Worm (Caenorhabditis elegans) whole organism, L4 larva: Measurements from ENCODE around the gene Y60A3A.23.

ENCODE experiments used
- egl-27 ChIP-seq: sonication (generic microtip); optimal IDR thresholded peaks from 3 replicates; lab custom pipeline; 2017; ENCODE audit warnings: missing biosample characterization, missing genetic modification reagents, missing genetic modification characterization
- lir-3 ChIP-seq: sonication (generic microtip); optimal IDR thresholded peaks from 2 replicates; lab custom pipeline; 2016; ENCODE audit warnings: mild to moderate bottlenecking, missing genetic modification characterization, missing compliant biosample characterization
- pha-4 ChIP-seq, 2 experiments: fragments of 150-350 bp in 1 of 2; fragments of 200-800 bp in 1 of 2; sonication (Bioruptor generic) in 1 of 2; IDR thresholded peaks in 1 of 2; optimal IDR thresholded peaks in 1 of 2; 2 replicates each; pipeline versions ENCODE4 v1.3.6 to Lab custom; 2014 to 2022; ENCODE audit warnings: missing genetic modification characterization in 2 of 2, missing genetic modification reagents in 2 of 2, missing biosample characterization in 1 of 2, missing compliant biosample characterization in 1 of 2
- spr-1 ChIP-seq: sonication (generic microtip); optimal IDR thresholded peaks from 2 replicates; lab custom pipeline; 2016; ENCODE audit warnings: mild to moderate bottlenecking, missing genetic modification characterization, missing compliant biosample characterization
- unc-62 ChIP-seq, 3 experiments: fragments of 150-350 bp in 1 of 3; sonication (generic microtip); optimal IDR thresholded peaks in 2 of 3; peaks in 1 of 3; 1 replicate in 1 of 3; 2 replicates in 2 of 3; lab custom pipeline; 2014 to 2017; ENCODE audit warnings: missing biosample characterization in 3 of 3, missing genetic modification characterization in 3 of 3, missing genetic modification reagents in 3 of 3, missing genotype in 1 of 3
- zfp-2 ChIP-seq: sonication (generic microtip); optimal IDR thresholded peaks from 2 replicates; lab custom pipeline; 2016; ENCODE audit warnings: mild to moderate bottlenecking, missing genetic modification characterization, missing compliant biosample characterization
- zfp-3 ChIP-seq: fragments of 200-800 bp; sonication (Bioruptor generic); conservative IDR thresholded peaks from 2 replicates; pipeline ENCODE4 v1.3.6; 2022; ENCODE audit warnings: missing genetic modification reagents, missing genetic modification characterization, missing compliant biosample characterization

DNA sequence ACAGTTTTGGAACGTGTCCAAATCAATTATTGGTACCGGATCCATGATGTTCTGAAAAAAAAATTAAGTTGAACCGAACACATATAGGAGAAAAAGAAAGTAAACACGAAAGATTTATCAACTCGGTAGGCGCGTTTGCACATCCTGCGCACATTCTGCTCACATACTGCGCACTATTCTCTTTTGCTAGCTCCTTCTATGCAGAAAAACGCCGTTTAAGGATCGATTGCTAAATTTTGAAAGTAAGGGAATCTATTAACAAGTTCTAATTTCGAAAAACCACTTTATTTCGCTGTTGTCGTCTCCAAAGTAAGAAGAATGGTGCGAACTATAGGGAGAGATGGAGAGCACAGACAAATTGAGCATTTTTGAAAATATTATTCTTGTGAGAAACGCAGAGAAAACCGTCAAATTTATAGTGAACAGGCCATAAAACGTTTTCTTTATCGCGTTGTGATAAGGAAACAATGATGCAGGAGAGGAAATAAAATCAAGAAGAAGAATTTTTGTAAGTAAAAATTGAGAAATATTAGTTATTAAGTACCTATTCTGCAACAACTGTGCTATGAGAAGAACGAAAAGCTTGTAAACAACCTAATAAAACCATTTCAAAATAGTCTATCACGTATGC lies 25.6 kb upstream of the Y60A3A.23 start, which contains the start of gene Y60A3A.24:
- TF ChIP-seq pha-4 (GFP tag; IDR thresholded peaks at IDR 0.05; lab: Robert Waterston, UW) (no peak), pha-4 (tag; optimal IDR thresholded peaks at IDR 0.05; lab: Kevin White, UChicago) (no peak), lir-3 (tag; lab: Kevin White, UChicago) (no peak), zfp-2 (tag; lab: Kevin White, UChicago) (no peak), egl-27 (tag; lab: Kevin White, UChicago) (no peak), unc-62 (GFP tag; optimal IDR thresholded peaks at IDR 0.05 in 1 of 2; lab: Kevin White, UChicago) (no peak), unc-62 (tag; optimal IDR thresholded peaks at IDR 0.05; lab: Kevin White, UChicago) (no peak), zfp-3 (GFP tag; lab: Robert Waterston, UW) (no peak), spr-1 (tag; lab: Kevin White, UChicago) (no peak)
